Worm (Caenorhabditis elegans) whole organism, L1 larva: ENCODE results near the gene idpp-5.

Source experiments
- Y116A8C.19 ChIP-seq: sonication (generic microtip); optimal IDR thresholded peaks from 2 replicates; lab custom pipeline; 2016; ENCODE audit warnings: missing compliant biosample characterization, missing genetic modification characterization, borderline replicate concordance
- blmp-1 ChIP-seq: fragments of 150-350 bp; optimal IDR thresholded peaks from 2 replicates; lab custom pipeline; 2014; ENCODE audit warnings: missing biosample characterization, missing genetic modification characterization
- elt-3 ChIP-seq, 6 experiments: fragments of 150-350 bp in 1 of 6; sonication (generic microtip); optimal IDR thresholded peaks; 2 replicates each; lab custom pipeline; 2017 to 2018; ENCODE audit warnings: missing biosample characterization in 6 of 6, missing genetic modification characterization in 6 of 6, inconsistent platforms in 1 of 6
- fkh-10 ChIP-seq: sonication (generic microtip); optimal IDR thresholded peaks from 2 replicates; lab custom pipeline; 2017; ENCODE audit warnings: missing biosample characterization, missing genetic modification reagents, missing genetic modification characterization
- grh-1 ChIP-seq: fragments of 200-800 bp; sonication (Bioruptor generic); IDR thresholded peaks from 2 replicates; pipeline ENCODE4 v1.3.6; 2022; ENCODE audit warnings: missing genetic modification reagents, missing genetic modification characterization, missing compliant biosample characterization
- nhr-12 ChIP-seq: sonication (generic microtip); optimal IDR thresholded peaks from 2 replicates; lab custom pipeline; 2017; ENCODE audit warnings: missing biosample characterization, missing genetic modification characterization
- nhr-28 ChIP-seq: fragments of 150-350 bp; optimal IDR thresholded peaks from 2 replicates; lab custom pipeline; 2014; ENCODE audit warnings: missing biosample characterization, missing genetic modification characterization
- sox-4 ChIP-seq: sonication (generic microtip); optimal IDR thresholded peaks from 2 replicates; lab custom pipeline; 2016; ENCODE audit warnings: missing genetic modification characterization, missing compliant biosample characterization
- unc-130 ChIP-seq: fragments of 150-350 bp; optimal IDR thresholded peaks from 2 replicates; lab custom pipeline; 2017; ENCODE audit warnings: missing biosample characterization, missing genetic modification characterization, inconsistent platforms
- unc-62 ChIP-seq: fragments of 150-350 bp; optimal IDR thresholded peaks from 2 replicates; lab custom pipeline; 2014; ENCODE audit warnings: missing biosample characterization, missing genetic modification reagents, missing genetic modification characterization

- no peak for TF ChIP-seq nhr-28
- no peak for TF ChIP-seq sox-4 (tag; lab: Kevin White, UChicago)
- TF ChIP-seq nhr-12 (tag; lab: Kevin White, UChicago) = no peak
- no peak for TF ChIP-seq blmp-1
- TF ChIP-seq elt-3 (tag; optimal IDR thresholded peaks at IDR 0.05; lab: Kevin White, UChicago) = no peak
- no peak for TF ChIP-seq unc-130 (tag; lab: Kevin White, UChicago)
- no peak for TF ChIP-seq fkh-10 (GFP tag; lab: Kevin White, UChicago)
- no peak for TF ChIP-seq unc-62 (GFP tag; lab: Kevin White, UChicago)
- TF ChIP-seq Y116A8C.19 (tag; lab: Kevin White, UChicago) = no peak
- no peak for TF ChIP-seq grh-1
Observed at ce11 chrX:3826863-3827262, 34.2 kb upstream of the idpp-5 start, which contains the start of gene fkh-9.
